Worm (Caenorhabditis elegans): Measurements from ENCODE around the gene T01G1.2.

DNA sequence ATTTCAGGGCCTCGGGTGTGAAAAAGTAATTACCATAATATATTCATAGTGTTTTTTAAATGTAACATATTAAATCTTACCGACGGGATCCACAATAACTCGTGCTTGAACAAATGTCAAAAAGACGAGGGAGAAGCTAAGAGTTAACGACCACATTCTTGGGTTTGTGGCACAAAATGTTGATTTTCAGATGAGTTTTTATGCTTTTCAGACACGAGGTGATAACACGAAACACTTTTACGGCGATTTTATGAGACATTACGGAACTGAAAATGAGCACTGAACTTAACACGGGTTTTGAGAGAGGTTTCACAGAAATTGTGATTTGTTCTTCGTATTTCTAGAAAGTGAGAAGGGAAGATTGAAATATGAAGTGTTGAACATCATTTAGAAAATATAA, 47.7 kb upstream of the T01G1.2 start, which contains the start of gene B0035.13:
- TF ChIP-seq nhr-77 (tag; optimal IDR thresholded peaks at IDR 0.05) (no peak), unc-62 (GFP tag; optimal IDR thresholded peaks at IDR 0.05) (no peak), egl-27 (tag; optimal IDR thresholded peaks at IDR 0.05) (no peak), zag-1 (tag; optimal IDR thresholded peaks at IDR 0.05) (no peak), elt-3 (tag; optimal IDR thresholded peaks at IDR 0.05) (no peak), fos-1 (tag; optimal IDR thresholded peaks at IDR 0.05) (no peak), ztf-11 (tag; optimal IDR thresholded peaks at IDR 0.05) (no peak), nhr-11 (tag; optimal IDR thresholded peaks at IDR 0.05) (no peak), snpc-4 (tag; optimal IDR thresholded peaks at IDR 0.05) (no peak), mdl-1 (tag; optimal IDR thresholded peaks at IDR 0.05) (no peak), aly-2 (tag; optimal IDR thresholded peaks at IDR 0.05) (no peak), ceh-82 (tag; optimal IDR thresholded peaks at IDR 0.05) (no peak), skn-1 (tag; optimal IDR thresholded peaks at IDR 0.05) (no peak), nhr-28 (tag; optimal IDR thresholded peaks at IDR 0.05) (no peak)
